Worm (Caenorhabditis elegans) whole organism, L2 larva: ENCODE data around the gene fbxa-171.
A peak's percentile ranks its signal among the peaks of the same experiment; 100 is the strongest.

Experiments
- C34F6.9 ChIP-seq: fragments of 150-350 bp; optimal IDR thresholded peaks from 2 replicates; lab custom pipeline; 2014; ENCODE audit warnings: missing biosample characterization, missing genetic modification characterization
- Y55F3AM.14 ChIP-seq: fragments of 200-800 bp; sonication (Bioruptor generic); optimal IDR thresholded peaks from 2 replicates; lab custom pipeline; 2018; ENCODE audit warnings: mild to moderate bottlenecking, missing genetic modification characterization, missing compliant biosample characterization
- ZK546.5 ChIP-seq: sonication (generic microtip); optimal IDR thresholded peaks from 2 replicates; lab custom pipeline; 2017; ENCODE audit warnings: missing biosample characterization, missing genetic modification characterization
- ama-1 ChIP-seq: fragments of 150-350 bp; optimal IDR thresholded peaks from 2 replicates; lab custom pipeline; 2018; ENCODE audit warnings: inconsistent platforms
- blmp-1 ChIP-seq: sonication (generic microtip); optimal IDR thresholded peaks from 2 replicates; lab custom pipeline; 2017; ENCODE audit warnings: missing genetic modification characterization, mild to moderate bottlenecking, missing compliant biosample characterization, antibody characterized with exemption, moderate library complexity; ENCODE audit not compliant: insufficient read depth
- ceh-82 ChIP-seq: fragments of 150-350 bp; optimal IDR thresholded peaks from 2 replicates; lab custom pipeline; 2014; ENCODE audit warnings: missing biosample characterization, missing genetic modification characterization
- crh-2 ChIP-seq: sonication (generic microtip); optimal IDR thresholded peaks from 2 replicates; lab custom pipeline; 2017; ENCODE audit warnings: missing biosample characterization, missing genetic modification characterization
- dmd-4 ChIP-seq: sonication (generic microtip); optimal IDR thresholded peaks from 2 replicates; lab custom pipeline; 2017; ENCODE audit warnings: missing biosample characterization, missing genetic modification characterization
- elt-1 ChIP-seq: fragments of 150-350 bp; optimal IDR thresholded peaks from 2 replicates; lab custom pipeline; 2014; ENCODE audit warnings: missing biosample characterization, missing genetic modification characterization
- elt-3 ChIP-seq: sonication (generic microtip); optimal IDR thresholded peaks from 2 replicates; lab custom pipeline; 2017; ENCODE audit warnings: missing biosample characterization, missing genetic modification characterization
- fos-1 ChIP-seq: fragments of 150-350 bp; optimal IDR thresholded peaks from 2 replicates; lab custom pipeline; 2014; ENCODE audit warnings: missing biosample characterization, missing genetic modification characterization
- gmeb-1 ChIP-seq: fragments of 150-350 bp; optimal IDR thresholded peaks from 2 replicates; lab custom pipeline; 2014; ENCODE audit warnings: missing biosample characterization, missing genetic modification characterization
- lin-13 ChIP-seq: fragments of 150-350 bp; optimal IDR thresholded peaks from 2 replicates; lab custom pipeline; 2014; ENCODE audit warnings: missing biosample characterization, missing genetic modification reagents, missing genetic modification characterization
- lin-39 ChIP-seq: fragments of 150-350 bp; optimal IDR thresholded peaks from 2 replicates; lab custom pipeline; 2014; ENCODE audit warnings: missing biosample characterization, missing genetic modification reagents, missing genetic modification characterization
- mab-5 ChIP-seq: fragments of 150-350 bp; optimal IDR thresholded peaks from 2 replicates; lab custom pipeline; 2014; ENCODE audit warnings: missing biosample characterization, missing genetic modification characterization
- nhr-10 ChIP-seq: sonication (generic microtip); optimal IDR thresholded peaks from 2 replicates; lab custom pipeline; 2017; ENCODE audit warnings: missing biosample characterization, missing genetic modification characterization
- nhr-129 ChIP-seq: fragments of 150-350 bp; optimal IDR thresholded peaks from 2 replicates; lab custom pipeline; 2014; ENCODE audit warnings: missing biosample characterization, missing genetic modification characterization
- nhr-23 ChIP-seq: fragments of 150-350 bp; optimal IDR thresholded peaks from 2 replicates; lab custom pipeline; 2014; ENCODE audit warnings: missing biosample characterization, missing genetic modification reagents, missing genetic modification characterization
- nhr-237 ChIP-seq: fragments of 150-350 bp; optimal IDR thresholded peaks from 2 replicates; lab custom pipeline; 2014; ENCODE audit warnings: missing biosample characterization, missing genetic modification characterization
- nhr-25 ChIP-seq: fragments of 150-350 bp; sonication (generic microtip); optimal IDR thresholded peaks from 3 replicates; lab custom pipeline; 2014; ENCODE audit warnings: missing biosample characterization, missing genetic modification characterization
- nhr-6 ChIP-seq: fragments of 150-350 bp; optimal IDR thresholded peaks from 2 replicates; lab custom pipeline; 2014; ENCODE audit warnings: missing biosample characterization, missing genetic modification characterization
- peb-1 ChIP-seq: fragments of 150-350 bp; optimal IDR thresholded peaks from 2 replicates; lab custom pipeline; 2014; ENCODE audit warnings: missing biosample characterization, missing genetic modification characterization
- skn-1 ChIP-seq: sonication (generic microtip); optimal IDR thresholded peaks from 2 replicates; lab custom pipeline; 2017; ENCODE audit warnings: missing biosample characterization, missing genetic modification characterization
- snpc-4 ChIP-seq: fragments of 150-350 bp; optimal IDR thresholded peaks from 2 replicates; lab custom pipeline; 2014; ENCODE audit warnings: missing biosample characterization, missing genetic modification characterization
- unc-39 ChIP-seq: fragments of 150-350 bp; optimal IDR thresholded peaks from 2 replicates; lab custom pipeline; 2014; ENCODE audit warnings: missing biosample characterization, missing genetic modification characterization
- unc-62 ChIP-seq: fragments of 150-350 bp; optimal IDR thresholded peaks from 2 replicates; lab custom pipeline; 2014; ENCODE audit warnings: missing biosample characterization, missing genetic modification reagents, missing genetic modification characterization
- zag-1 ChIP-seq: fragments of 150-350 bp; optimal IDR thresholded peaks from 2 replicates; lab custom pipeline; 2014; ENCODE audit warnings: missing biosample characterization, missing genetic modification characterization
- ztf-1 ChIP-seq: fragments of 200-800 bp; sonication (Bioruptor generic); conservative IDR thresholded peaks from 2 replicates; pipeline ENCODE4 v1.3.6; 2022; ENCODE audit warnings: missing genetic modification characterization, missing compliant biosample characterization

Gene fbxa-171

DNA sequence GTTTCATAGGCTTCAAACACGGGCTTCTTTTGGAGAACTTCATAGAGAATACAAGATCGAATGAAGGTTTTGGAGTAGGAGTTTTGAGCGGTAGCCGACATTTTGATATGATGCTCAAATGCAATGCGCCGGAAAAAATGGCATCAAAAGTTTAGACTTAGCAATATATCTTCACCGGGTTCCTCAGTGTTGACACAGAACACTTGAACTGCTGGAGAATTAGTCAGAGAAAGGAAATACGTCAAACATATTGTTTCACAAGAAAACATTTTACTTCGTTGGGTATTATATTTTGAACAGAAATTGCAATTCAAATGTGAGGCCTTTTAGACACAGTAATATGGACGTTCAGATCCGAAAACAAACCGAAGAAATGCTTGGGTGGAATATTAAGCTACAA, 7.4 kb downstream of the fbxa-171 start, which contains the start of gene fbxa-174:
Gene fbxa-174 (minus strand): TSS at position 101 of the 400 bp plus-strand sequence.
- no peak for TF ChIP-seq ceh-82 (tag; lab: Kevin White, UChicago)
- no peak for TF ChIP-seq peb-1 (tag; lab: Kevin White, UChicago)
- TF ChIP-seq fos-1, result no peak
- TF ChIP-seq lin-39 (tag; lab: Kevin White, UChicago), result no peak
- no peak for TF ChIP-seq elt-1 (tag; lab: Kevin White, UChicago)
- no peak for TF ChIP-seq crh-2
- no peak for TF ChIP-seq lin-13 (GFP tag; lab: Kevin White, UChicago)
- TF ChIP-seq nhr-6 (tag; lab: Kevin White, UChicago), result no peak
- TF ChIP-seq nhr-129 (tag; lab: Kevin White, UChicago), result no peak
- no peak for TF ChIP-seq elt-3 (tag; lab: Kevin White, UChicago)
- no peak for TF ChIP-seq zag-1 (tag; lab: Kevin White, UChicago)
- TF ChIP-seq Y55F3AM.14 (GFP tag; lab: Kevin White, UChicago), result no peak
- no peak for TF ChIP-seq mab-5 (tag; lab: Kevin White, UChicago)
- no peak for TF ChIP-seq ama-1 (lab: Kevin White, UChicago)

- TF ChIP-seq nhr-129 (tag; lab: Kevin White, UChicago) (no peak), peb-1 (tag; lab: Kevin White, UChicago) (no peak), unc-39 (tag; lab: Kevin White, UChicago) (no peak), gmeb-1 (tag; lab: Kevin White, UChicago) (no peak), nhr-25 (tag; lab: Kevin White, UChicago) (no peak), zag-1 (tag; lab: Kevin White, UChicago) (no peak), C34F6.9 (tag; lab: Kevin White, UChicago) (no peak), ceh-82 (tag; lab: Kevin White, UChicago) (no peak)
- TF ChIP-seq, all 48 proteins: peak for 0
Measured at ce11 chrV:17552759-17553158, 13.0 kb downstream of the fbxa-171 start, which contains the start of gene C38D9.8. Gene C38D9.8 (minus strand): TSS chrV:17552859.

ce11 chrV:17551396-17551795, 14.4 kb downstream of the fbxa-171 start:
- TF ChIP-seq unc-62 (GFP tag; lab: Kevin White, UChicago) (no peak), lin-39 (tag; lab: Kevin White, UChicago) (no peak), ZK546.5 (tag; lab: Kevin White, UChicago) (no peak), dmd-4 (tag; lab: Kevin White, UChicago) (no peak), nhr-10 (no peak), nhr-237 (tag; lab: Kevin White, UChicago) (no peak), lin-13 (GFP tag; lab: Kevin White, UChicago) (no peak), ztf-1 (GFP tag; lab: Robert Waterston, UW) (no peak), fos-1 (no peak), skn-1 (tag; lab: Kevin White, UChicago) (no peak), crh-2 (no peak)
- TF ChIP-seq, all 48 proteins: peak for 0

DNA sequence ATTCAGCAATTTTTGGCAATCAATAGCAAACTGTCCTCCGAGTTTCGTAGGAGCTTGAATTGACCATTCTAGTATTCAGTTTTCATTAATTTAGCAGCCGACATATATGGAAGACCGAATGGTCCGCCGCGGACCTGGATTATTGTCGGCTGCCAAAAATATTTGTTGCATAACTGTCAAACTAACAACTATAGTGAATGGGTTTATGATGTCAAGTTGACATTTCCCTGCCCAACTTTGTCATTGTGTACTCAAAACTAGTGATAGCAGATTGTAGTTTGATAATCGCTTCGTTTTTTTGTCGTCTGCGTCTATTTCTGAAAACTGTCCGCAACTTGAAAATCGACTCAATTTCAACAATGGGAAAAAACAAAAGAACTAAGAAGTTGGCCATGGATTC, 16.4 kb downstream of the fbxa-171 start, which contains the start of gene fbxa-176:
Gene fbxa-176 (plus strand): TSS at position 314 of the 400 bp plus-strand sequence.
- TF ChIP-seq fos-1 (peak; percentile 41), peb-1 (tag; lab: Kevin White, UChicago) (no peak)

ce11 chrV:17548635-17549034, 17.2 kb downstream of the fbxa-171 start:
- TF ChIP-seq zag-1 (tag; lab: Kevin White, UChicago) (no peak), lin-39 (tag; lab: Kevin White, UChicago) (no peak), C34F6.9 (tag; lab: Kevin White, UChicago) (no peak), skn-1 (tag; lab: Kevin White, UChicago) (no peak), snpc-4 (tag; lab: Kevin White, UChicago) (no peak), nhr-23 (tag; lab: Kevin White, UChicago) (no peak), nhr-10 (no peak), ceh-82 (tag; lab: Kevin White, UChicago) (no peak), Y55F3AM.14 (GFP tag; lab: Kevin White, UChicago) (no peak)

ce11 chrV:17546931-17547330, 18.9 kb downstream of the fbxa-171 start:
- TF ChIP-seq fos-1 (peak; percentile 1), blmp-1 (tag; lab: Kevin White, UChicago) (no peak), nhr-237 (tag; lab: Kevin White, UChicago) (no peak), ceh-82 (tag; lab: Kevin White, UChicago) (no peak)

ce11 chrV:17542304-17542703, 23.5 kb downstream of the fbxa-171 start:
- no peak for TF ChIP-seq lin-39 (tag; lab: Kevin White, UChicago)
